Fruit fly (Drosophila melanogaster): ENCODE data around the gene chp.

dm6 chr3R:31218997-31219992 lies 8.8 kb upstream of the chp start, which contains the start of gene ATPsynC:
- TF ChIP-seq CG34367 (tag; optimal IDR thresholded peaks at IDR 0.05) (no peak), D1 (tag; optimal IDR thresholded peaks at IDR 0.05) (no peak), CG4496 (GFP tag; IDR thresholded peaks at IDR 0.05) (no peak), Snoo (tag; optimal IDR thresholded peaks at IDR 0.05) (peak; percentile 28), CG12605 (GFP tag; IDR thresholded peaks at IDR 0.05) (no peak), CG8301 (tag; optimal IDR thresholded peaks at IDR 0.05) (no peak)
